Worm (Caenorhabditis elegans) whole organism, L3 larva: ENCODE results near the gene unc-50.

Source experiments
- R02D3.7 ChIP-seq: fragments of 150-350 bp; optimal IDR thresholded peaks from 2 replicates; lab custom pipeline; 2014; ENCODE audit warnings: missing biosample characterization, missing genetic modification characterization
- ZK546.5 ChIP-seq: sonication (generic microtip); optimal IDR thresholded peaks from 2 replicates; lab custom pipeline; 2017; ENCODE audit warnings: missing biosample characterization, missing genetic modification characterization
- aly-2 ChIP-seq: fragments of 150-350 bp; optimal IDR thresholded peaks from 2 replicates; lab custom pipeline; 2014; ENCODE audit warnings: missing biosample characterization, missing genetic modification characterization
- ama-1 ChIP-seq: fragments of 150-350 bp; optimal IDR thresholded peaks from 2 replicates; lab custom pipeline; 2018
- ceh-28 ChIP-seq: fragments of 150-350 bp; optimal IDR thresholded peaks from 2 replicates; lab custom pipeline; 2014; ENCODE audit warnings: missing biosample characterization, missing genetic modification reagents, missing genetic modification characterization
- ceh-9 ChIP-seq: sonication (generic microtip); optimal IDR thresholded peaks from 2 replicates; lab custom pipeline; 2018; ENCODE audit warnings: missing biosample characterization, missing genetic modification characterization
- daf-12 ChIP-seq: fragments of 150-350 bp; optimal IDR thresholded peaks from 2 replicates; lab custom pipeline; 2014; ENCODE audit warnings: missing biosample characterization, missing genetic modification reagents, missing genetic modification characterization
- egl-27 ChIP-seq: sonication (generic microtip); optimal IDR thresholded peaks from 4 replicates; lab custom pipeline; 2017; ENCODE audit warnings: missing biosample characterization, missing genetic modification reagents, missing genetic modification characterization
- elt-1 ChIP-seq: fragments of 150-350 bp; optimal IDR thresholded peaks from 2 replicates; lab custom pipeline; 2014; ENCODE audit warnings: missing biosample characterization, missing genetic modification characterization
- elt-2 ChIP-seq: sonication (generic microtip); optimal IDR thresholded peaks from 2 replicates; lab custom pipeline; 2016; ENCODE audit warnings: missing genetic modification reagents, mild to moderate bottlenecking, missing genetic modification characterization, missing compliant biosample characterization
- eor-1 ChIP-seq, 2 experiments: fragments of 150-350 bp; optimal IDR thresholded peaks; 2 replicates each; lab custom pipeline; 2014 to 2018; ENCODE audit warnings: missing biosample characterization in 2 of 2, missing genetic modification characterization in 2 of 2
- fkh-2 ChIP-seq: fragments of 150-350 bp; optimal IDR thresholded peaks from 2 replicates; lab custom pipeline; 2014; ENCODE audit warnings: missing biosample characterization, missing genetic modification reagents, missing genetic modification characterization
- fos-1 ChIP-seq: fragments of 150-350 bp; optimal IDR thresholded peaks from 2 replicates; lab custom pipeline; 2014; ENCODE audit warnings: missing biosample characterization, missing genetic modification characterization
- hmg-11 ChIP-seq: sonication (generic microtip); optimal IDR thresholded peaks from 2 replicates; lab custom pipeline; 2016; ENCODE audit warnings: missing genetic modification characterization, missing compliant biosample characterization
- jun-1 ChIP-seq: fragments of 150-350 bp; optimal IDR thresholded peaks from 2 replicates; lab custom pipeline; 2014; ENCODE audit warnings: missing biosample characterization, missing genetic modification reagents, missing genetic modification characterization
- lin-15B ChIP-seq: fragments of 150-350 bp; optimal IDR thresholded peaks from 2 replicates; lab custom pipeline; 2014; ENCODE audit warnings: missing biosample characterization, missing genetic modification characterization
- lsy-12 ChIP-seq: sonication (generic microtip); optimal IDR thresholded peaks from 2 replicates; lab custom pipeline; 2016; ENCODE audit warnings: mild to moderate bottlenecking, missing genetic modification characterization, missing compliant biosample characterization
- mdl-1 ChIP-seq: fragments of 150-350 bp; optimal IDR thresholded peaks from 2 replicates; lab custom pipeline; 2014; ENCODE audit warnings: missing biosample characterization, missing genetic modification characterization
- nhr-11 ChIP-seq: fragments of 150-350 bp; optimal IDR thresholded peaks from 2 replicates; lab custom pipeline; 2014; ENCODE audit warnings: missing biosample characterization, missing genetic modification characterization
- nhr-23 ChIP-seq: fragments of 150-350 bp; optimal IDR thresholded peaks from 2 replicates; lab custom pipeline; 2014; ENCODE audit warnings: missing biosample characterization, missing genetic modification reagents, missing genetic modification characterization
- nhr-237 ChIP-seq: fragments of 150-350 bp; optimal IDR thresholded peaks from 2 replicates; lab custom pipeline; 2014; ENCODE audit warnings: missing biosample characterization, missing genetic modification characterization
- nhr-25 ChIP-seq: sonication (generic microtip); optimal IDR thresholded peaks from 2 replicates; lab custom pipeline; 2017; ENCODE audit warnings: missing biosample characterization, missing genetic modification characterization
- nhr-43 ChIP-seq: sonication (generic microtip); optimal IDR thresholded peaks from 2 replicates; lab custom pipeline; 2016; ENCODE audit warnings: mild to moderate bottlenecking, missing genetic modification characterization, missing compliant biosample characterization; ENCODE audit not compliant: poor library complexity, severe bottlenecking
- nhr-76 ChIP-seq: fragments of 150-350 bp; sonication (generic microtip); optimal IDR thresholded peaks from 5 replicates; lab custom pipeline; 2014; ENCODE audit warnings: missing biosample characterization, missing genetic modification characterization
- nhr-77 ChIP-seq: fragments of 150-350 bp; optimal IDR thresholded peaks from 2 replicates; lab custom pipeline; 2014; ENCODE audit warnings: missing biosample characterization, missing genetic modification characterization
- pha-4 ChIP-seq: fragments of 150-350 bp; optimal IDR thresholded peaks from 2 replicates; lab custom pipeline; 2014; ENCODE audit warnings: missing biosample characterization, missing genetic modification reagents, missing genetic modification characterization
- sea-2 ChIP-seq: fragments of 150-350 bp; sonication (generic microtip); optimal IDR thresholded peaks from 4 replicates; lab custom pipeline; 2014; ENCODE audit warnings: missing biosample characterization, missing genetic modification reagents, missing genetic modification characterization
- skn-1 ChIP-seq: fragments of 150-350 bp; optimal IDR thresholded peaks from 2 replicates; lab custom pipeline; 2014; ENCODE audit warnings: missing biosample characterization, missing genetic modification characterization
- snpc-4 ChIP-seq: fragments of 150-350 bp; optimal IDR thresholded peaks from 2 replicates; lab custom pipeline; 2014; ENCODE audit warnings: missing biosample characterization, missing genetic modification characterization
- tbx-2 ChIP-seq: sonication (generic microtip); optimal IDR thresholded peaks from 2 replicates; lab custom pipeline; 2016; ENCODE audit warnings: mild to moderate bottlenecking, missing genetic modification characterization, missing compliant biosample characterization
- unc-39 ChIP-seq: sonication (generic microtip); optimal IDR thresholded peaks from 4 replicates; lab custom pipeline; 2017; ENCODE audit warnings: missing biosample characterization, missing genetic modification characterization
- unc-62 ChIP-seq: fragments of 150-350 bp; sonication (generic microtip); optimal IDR thresholded peaks from 4 replicates; lab custom pipeline; 2014; ENCODE audit warnings: missing biosample characterization, missing genetic modification reagents, missing genetic modification characterization
- ztf-11 ChIP-seq: fragments of 150-350 bp; optimal IDR thresholded peaks from 2 replicates; lab custom pipeline; 2014; ENCODE audit warnings: missing biosample characterization, missing genetic modification characterization
- ztf-4 ChIP-seq: fragments of 150-350 bp; optimal IDR thresholded peaks from 2 replicates; lab custom pipeline; 2014; ENCODE audit warnings: missing biosample characterization, missing genetic modification characterization

The unc-50 gene

ce11 chrIII:10339949-10340348, 22.0 kb upstream of the unc-50 start:
- no peak for TF ChIP-seq R02D3.7 (tag; lab: Kevin White, UChicago)
- no peak for TF ChIP-seq skn-1 (tag; lab: Kevin White, UChicago)
- no peak for TF ChIP-seq tbx-2 (tag; lab: Kevin White, UChicago)
- TF ChIP-seq ZK546.5 (tag; lab: Kevin White, UChicago) = no peak
- no peak for TF ChIP-seq hmg-11
- TF ChIP-seq ztf-4 (tag; lab: Kevin White, UChicago) = no peak
- TF ChIP-seq nhr-25 (tag; lab: Kevin White, UChicago) = no peak

DNA sequence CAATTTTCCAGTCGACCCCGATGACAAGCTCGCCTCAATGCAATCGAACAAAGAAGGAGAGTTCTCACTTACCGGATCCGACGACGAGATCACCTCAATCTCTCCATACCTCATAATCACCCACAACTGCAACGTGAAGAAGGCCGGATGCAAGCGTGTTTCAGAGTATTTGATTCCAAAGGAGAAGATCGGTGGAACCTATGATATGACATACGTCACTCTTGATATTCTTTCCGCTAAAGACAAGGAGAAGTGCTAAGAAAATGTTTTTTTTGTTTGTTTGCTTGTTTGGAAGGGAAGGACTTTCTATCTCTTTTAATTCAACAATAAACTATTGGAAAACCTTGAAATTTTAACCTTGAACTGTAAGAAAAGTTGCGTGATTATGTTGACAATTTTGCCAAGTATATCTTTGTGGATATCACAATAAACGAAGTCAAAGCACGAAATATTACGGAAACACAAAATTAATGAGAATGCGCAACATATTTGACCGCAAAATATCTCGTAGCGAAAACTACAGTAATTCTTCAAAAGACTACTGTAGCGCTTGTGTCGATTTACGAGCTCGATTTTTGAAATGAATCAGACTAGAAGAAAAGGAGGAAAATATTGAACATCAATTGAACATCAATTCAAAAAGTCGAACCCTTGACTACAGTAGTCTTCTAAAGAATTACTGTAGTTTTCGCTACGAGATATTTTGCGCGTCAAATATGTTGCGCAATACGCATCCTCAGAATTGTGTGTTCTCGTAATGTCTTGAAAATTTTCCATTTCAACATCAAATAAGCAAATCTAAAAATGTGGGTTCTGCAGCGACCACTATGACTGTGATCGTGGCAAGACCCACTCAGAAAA, 21.3 kb upstream of the unc-50 start:
- peak; percentile 19 for TF ChIP-seq R02D3.7 (tag; lab: Kevin White, UChicago)
- TF ChIP-seq nhr-25 (tag; lab: Kevin White, UChicago) = peak; percentile 39
- peak; percentile 34 for TF ChIP-seq ceh-28 (tag; lab: Kevin White, UChicago)
- TF ChIP-seq ceh-9 = no peak
- peak; percentile 66 for TF ChIP-seq ama-1 (lab: Kevin White, UChicago)
- no peak for TF ChIP-seq skn-1 (tag; lab: Kevin White, UChicago)

ce11 chrIII:10337508-10338166, 19.7 kb upstream of the unc-50 start, which contains the start of gene ttr-15:
ttr-15 (plus strand) TSS chrIII:10337847.
- TF ChIP-seq nhr-43 (tag; lab: Kevin White, UChicago) = peak; percentile 61
- TF ChIP-seq jun-1 (tag; lab: Kevin White, UChicago) = peak; percentile 48
- TF ChIP-seq nhr-25 (tag; lab: Kevin White, UChicago) = peak; percentile 51
- peak; percentile 27 for TF ChIP-seq ceh-28 (tag; lab: Kevin White, UChicago)
- TF ChIP-seq nhr-23 (tag; lab: Kevin White, UChicago) = peak; percentile 27
- peak; percentile 43 for TF ChIP-seq elt-1 (tag; lab: Kevin White, UChicago)
- TF ChIP-seq unc-62 (GFP tag; lab: Kevin White, UChicago) = no peak
- no peak for TF ChIP-seq skn-1 (tag; lab: Kevin White, UChicago)

- no peak for TF ChIP-seq ceh-28 (tag; lab: Kevin White, UChicago)
- TF ChIP-seq ztf-11 (tag; lab: Kevin White, UChicago) = no peak
- TF ChIP-seq aly-2 (tag; lab: Kevin White, UChicago) = no peak
- TF ChIP-seq unc-39 (tag; lab: Kevin White, UChicago) = no peak
- no peak for TF ChIP-seq pha-4 (tag; lab: Kevin White, UChicago)
- no peak for TF ChIP-seq fkh-2 (tag; lab: Kevin White, UChicago)
- TF ChIP-seq eor-1 (tag; optimal IDR thresholded peaks at IDR 0.05; lab: Kevin White, UChicago) = no peak
- no peak for TF ChIP-seq ceh-9
- TF ChIP-seq lin-15B (tag; lab: Kevin White, UChicago) = no peak
- TF ChIP-seq nhr-76 (tag; lab: Kevin White, UChicago) = no peak
- no peak for TF ChIP-seq elt-2 (tag; lab: Kevin White, UChicago)
- TF ChIP-seq fos-1 = no peak
- TF ChIP-seq egl-27 = no peak
Observed at ce11 chrIII:10336109-10336508, 18.1 kb upstream of the unc-50 start.

DNA sequence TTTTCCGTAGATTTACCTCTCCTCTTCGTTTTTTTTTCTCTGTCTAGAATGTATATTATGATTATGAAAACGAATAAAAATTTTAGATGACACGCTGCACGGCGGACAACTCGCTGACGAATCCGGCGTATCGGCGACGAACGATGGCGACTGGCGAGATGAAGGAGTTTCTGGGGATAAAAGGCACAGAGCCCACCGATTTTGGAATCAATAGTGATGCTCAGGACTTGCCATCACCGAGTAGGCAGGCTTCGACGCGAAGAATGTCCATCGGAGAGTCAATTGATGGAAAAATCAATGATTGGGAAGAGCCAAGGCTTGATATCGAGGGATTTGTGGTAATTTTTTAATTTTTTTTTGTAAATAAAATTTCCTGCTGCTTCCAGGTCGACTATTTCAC, 17.1 kb upstream of the unc-50 start, which contains the start of gene ced-9:
Gene ced-9, plus strand, starts transcription at position 87 of the 400 bp plus-strand sequence.
- TF ChIP-seq nhr-237 (no peak), daf-12 (tag; lab: Kevin White, UChicago) (no peak), ceh-9 (no peak), nhr-76 (tag; lab: Kevin White, UChicago) (no peak), unc-39 (tag; lab: Kevin White, UChicago) (no peak), fos-1 (no peak), R02D3.7 (tag; lab: Kevin White, UChicago) (no peak), mdl-1 (tag; lab: Kevin White, UChicago) (no peak), nhr-11 (tag; lab: Kevin White, UChicago) (no peak), elt-2 (tag; lab: Kevin White, UChicago) (no peak), eor-1 (tag; optimal IDR thresholded peaks at IDR 0.05; lab: Kevin White, UChicago) (no peak), sea-2 (no peak), lsy-12 (tag; lab: Kevin White, UChicago) (no peak), fkh-2 (tag; lab: Kevin White, UChicago) (no peak), skn-1 (tag; lab: Kevin White, UChicago) (no peak), unc-62 (GFP tag; lab: Kevin White, UChicago) (no peak), nhr-77 (tag; lab: Kevin White, UChicago) (no peak), snpc-4 (tag; lab: Kevin White, UChicago) (no peak)
